Worm (Caenorhabditis elegans) whole organism, L1 larva: ENCODE measurements around the gene F08F1.3.

Experiments used
- C04F5.9 ChIP-seq: sonication (generic microtip); optimal IDR thresholded peaks from 2 replicates; lab custom pipeline; 2016; ENCODE audit warnings: missing genetic modification characterization, missing compliant biosample characterization
- C16A3.4 ChIP-seq: fragments of 150-350 bp; optimal IDR thresholded peaks from 2 replicates; lab custom pipeline; 2014; ENCODE audit warnings: missing biosample characterization, missing genetic modification characterization
- F16B12.6 ChIP-seq: fragments of 150-350 bp; optimal IDR thresholded peaks from 2 replicates; lab custom pipeline; 2014; ENCODE audit warnings: missing biosample characterization, missing genetic modification characterization
- Y116A8C.19 ChIP-seq: sonication (generic microtip); optimal IDR thresholded peaks from 2 replicates; lab custom pipeline; 2016; ENCODE audit warnings: missing compliant biosample characterization, missing genetic modification characterization, borderline replicate concordance
- aha-1 ChIP-seq: fragments of 150-350 bp; optimal IDR thresholded peaks from 2 replicates; lab custom pipeline; 2014; ENCODE audit warnings: missing biosample characterization, missing genetic modification characterization
- alr-1 ChIP-seq: fragments of 200-800 bp; sonication (Bioruptor generic); optimal IDR thresholded peaks from 2 replicates; lab custom pipeline; 2018; ENCODE audit warnings: borderline replicate concordance, mild to moderate bottlenecking, missing genetic modification characterization, missing compliant biosample characterization
- aly-2 ChIP-seq: fragments of 150-350 bp; optimal IDR thresholded peaks from 2 replicates; lab custom pipeline; 2014; ENCODE audit warnings: missing biosample characterization, missing genetic modification characterization
- ama-1 ChIP-seq: fragments of 150-350 bp; optimal IDR thresholded peaks from 2 replicates; lab custom pipeline; 2014
- ceh-82 ChIP-seq, 3 experiments: fragments of 150-350 bp in 1 of 3; sonication (generic microtip) in 2 of 3; optimal IDR thresholded peaks; 2 replicates each; lab custom pipeline; 2014 to 2017; ENCODE audit warnings: missing biosample characterization in 3 of 3, missing genetic modification characterization in 3 of 3
- dsc-1 ChIP-seq: sonication (generic microtip); optimal IDR thresholded peaks from 2 replicates; lab custom pipeline; 2016; ENCODE audit warnings: mild to moderate bottlenecking, missing genetic modification characterization, missing compliant biosample characterization
- egl-27 ChIP-seq, 2 experiments: fragments of 150-350 bp in 1 of 2; sonication (generic microtip); optimal IDR thresholded peaks; 3 replicates each; lab custom pipeline; 2017 to 2018; ENCODE audit warnings: missing biosample characterization in 2 of 2, missing genetic modification characterization in 2 of 2, missing genetic modification reagents in 2 of 2
- elt-2 ChIP-seq: sonication (generic microtip); optimal IDR thresholded peaks from 2 replicates; lab custom pipeline; 2016; ENCODE audit warnings: missing genetic modification characterization, mild to moderate bottlenecking, inconsistent platforms, missing compliant biosample characterization, missing genetic modification reagents
- fkh-10 ChIP-seq: sonication (generic microtip); optimal IDR thresholded peaks from 2 replicates; lab custom pipeline; 2017; ENCODE audit warnings: missing biosample characterization, missing genetic modification reagents, missing genetic modification characterization
- fkh-4 ChIP-seq: sonication (generic microtip); optimal IDR thresholded peaks from 2 replicates; lab custom pipeline; 2016; ENCODE audit warnings: missing compliant biosample characterization, missing genetic modification characterization, borderline replicate concordance
- hlh-17 ChIP-seq: fragments of 200-800 bp; sonication (Bioruptor generic); optimal IDR thresholded peaks from 2 replicates; lab custom pipeline; 2018; ENCODE audit warnings: missing genetic modification characterization, mild to moderate bottlenecking, missing compliant biosample characterization, moderate library complexity, borderline replicate concordance
- hlh-4 ChIP-seq: sonication (generic microtip); optimal IDR thresholded peaks from 2 replicates; lab custom pipeline; 2016; ENCODE audit warnings: mild to moderate bottlenecking, missing genetic modification characterization, missing compliant biosample characterization
- hpl-2 ChIP-seq: fragments of 150-350 bp; optimal IDR thresholded peaks from 2 replicates; lab custom pipeline; 2014; ENCODE audit warnings: missing biosample characterization, missing genetic modification reagents, missing genetic modification characterization
- isw-1 ChIP-seq: fragments of 200-800 bp; sonication (Bioruptor generic); IDR thresholded peaks from 2 replicates; pipeline ENCODE4 v1.3.6; 2022; ENCODE audit warnings: missing genetic modification characterization, missing compliant biosample characterization
- jun-1 ChIP-seq: fragments of 150-350 bp; optimal IDR thresholded peaks from 2 replicates; lab custom pipeline; 2014; ENCODE audit warnings: missing biosample characterization, missing genetic modification reagents, missing genetic modification characterization
- lin-13 ChIP-seq: fragments of 150-350 bp; optimal IDR thresholded peaks from 2 replicates; lab custom pipeline; 2014; ENCODE audit warnings: missing biosample characterization, missing genetic modification reagents, missing genetic modification characterization
- lin-14 ChIP-seq: fragments of 200-800 bp; sonication (Bioruptor generic); optimal IDR thresholded peaks from 2 replicates; lab custom pipeline; 2018; ENCODE audit warnings: mild to moderate bottlenecking, missing genetic modification characterization, moderate library complexity, missing compliant biosample characterization
- lir-3 ChIP-seq: sonication (generic microtip); optimal IDR thresholded peaks from 2 replicates; lab custom pipeline; 2016; ENCODE audit warnings: mild to moderate bottlenecking, missing genetic modification characterization, moderate library complexity, missing compliant biosample characterization; ENCODE audit not compliant: poor library complexity
- mab-9 ChIP-seq: fragments of 200-800 bp; sonication (Bioruptor generic); IDR thresholded peaks from 2 replicates; pipeline ENCODE4 v1.3.6; 2022; ENCODE audit warnings: missing genetic modification reagents, missing genetic modification characterization, missing compliant biosample characterization
- mdl-1 ChIP-seq, 2 experiments: fragments of 150-350 bp; optimal IDR thresholded peaks; 2 replicates each; lab custom pipeline; 2014 to 2017; ENCODE audit warnings: missing biosample characterization in 2 of 2, missing genetic modification characterization in 2 of 2, inconsistent platforms in 1 of 2
- nhr-11 ChIP-seq: fragments of 150-350 bp; optimal IDR thresholded peaks from 2 replicates; lab custom pipeline; 2014; ENCODE audit warnings: missing biosample characterization, missing genetic modification characterization
- nhr-19 ChIP-seq: fragments of 200-800 bp; sonication (Bioruptor generic); conservative IDR thresholded peaks from 2 replicates; pipeline ENCODE4 v1.3.6; 2022; ENCODE audit warnings: missing genetic modification characterization, missing compliant biosample characterization
- nhr-28 ChIP-seq: fragments of 150-350 bp; optimal IDR thresholded peaks from 2 replicates; lab custom pipeline; 2014; ENCODE audit warnings: missing biosample characterization, missing genetic modification characterization
- nhr-47 ChIP-seq: sonication (generic microtip); optimal IDR thresholded peaks from 2 replicates; lab custom pipeline; 2016; ENCODE audit warnings: mild to moderate bottlenecking, missing genetic modification characterization, moderate library complexity, missing compliant biosample characterization
- nhr-71 ChIP-seq: sonication (generic microtip); optimal IDR thresholded peaks from 2 replicates; lab custom pipeline; 2016; ENCODE audit warnings: mild to moderate bottlenecking, missing genetic modification characterization, moderate library complexity, missing compliant biosample characterization
- nhr-84 ChIP-seq: sonication (generic microtip); optimal IDR thresholded peaks from 2 replicates; lab custom pipeline; 2017; ENCODE audit warnings: missing biosample characterization, missing genetic modification characterization
- nhr-85 ChIP-seq: sonication (generic microtip); peaks from one replicate; lab custom pipeline; 2016; ENCODE audit warnings: missing genetic modification characterization, inconsistent platforms, missing compliant biosample characterization
- nhr-90 ChIP-seq: sonication (generic microtip); optimal IDR thresholded peaks from 2 replicates; lab custom pipeline; 2016; ENCODE audit warnings: mild to moderate bottlenecking, missing genetic modification characterization, missing compliant biosample characterization; ENCODE audit not compliant: poor library complexity
- pag-3 ChIP-seq: sonication (generic microtip); optimal IDR thresholded peaks from 2 replicates; lab custom pipeline; 2017; ENCODE audit warnings: missing genetic modification characterization, mild to moderate bottlenecking, missing compliant biosample characterization, antibody characterized with exemption, borderline replicate concordance; ENCODE audit not compliant: insufficient read depth
- pax-3 ChIP-seq: fragments of 200-800 bp; sonication (Bioruptor generic); optimal IDR thresholded peaks from 2 replicates; lab custom pipeline; 2018; ENCODE audit warnings: mild to moderate bottlenecking, missing genetic modification characterization, moderate library complexity, missing compliant biosample characterization
- pqm-1 ChIP-seq: sonication (generic microtip); optimal IDR thresholded peaks from 3 replicates; lab custom pipeline; 2017; ENCODE audit warnings: missing biosample characterization, missing genetic modification characterization
- rnt-1 ChIP-seq: sonication (generic microtip); optimal IDR thresholded peaks from 2 replicates; lab custom pipeline; 2016; ENCODE audit warnings: mild to moderate bottlenecking, missing genetic modification characterization, moderate library complexity, missing compliant biosample characterization
- snu-23 ChIP-seq: sonication (generic microtip); optimal IDR thresholded peaks from 2 replicates; lab custom pipeline; 2016; ENCODE audit warnings: missing genetic modification characterization, missing compliant biosample characterization
- sox-4 ChIP-seq: sonication (generic microtip); optimal IDR thresholded peaks from 2 replicates; lab custom pipeline; 2016; ENCODE audit warnings: missing genetic modification characterization, missing compliant biosample characterization
- sptf-1 ChIP-seq: fragments of 150-350 bp; optimal IDR thresholded peaks from 2 replicates; lab custom pipeline; 2014; ENCODE audit warnings: missing biosample characterization, missing genetic modification characterization
- swsn-7 ChIP-seq: sonication (generic microtip); optimal IDR thresholded peaks from 2 replicates; lab custom pipeline; 2016; ENCODE audit warnings: missing genetic modification characterization, missing compliant biosample characterization
- tbx-2 ChIP-seq: sonication (generic microtip); optimal IDR thresholded peaks from 2 replicates; lab custom pipeline; 2016; ENCODE audit warnings: missing genetic modification characterization, missing compliant biosample characterization
- tlp-1 ChIP-seq: fragments of 150-350 bp; optimal IDR thresholded peaks from 2 replicates; lab custom pipeline; 2014; ENCODE audit warnings: missing biosample characterization, missing genetic modification characterization
- unc-130 ChIP-seq: fragments of 150-350 bp; optimal IDR thresholded peaks from 2 replicates; lab custom pipeline; 2017; ENCODE audit warnings: missing biosample characterization, missing genetic modification characterization, inconsistent platforms
- unc-86 ChIP-seq: sonication (generic microtip); optimal IDR thresholded peaks from 2 replicates; lab custom pipeline; 2016; ENCODE audit warnings: missing genetic modification characterization, missing compliant biosample characterization
- zip-4 ChIP-seq: fragments of 200-800 bp; sonication (Bioruptor generic); optimal IDR thresholded peaks from 2 replicates; lab custom pipeline; 2018; ENCODE audit warnings: mild to moderate bottlenecking, missing genetic modification characterization, moderate library complexity, missing compliant biosample characterization
- ztf-11 ChIP-seq, 2 experiments: sonication (generic microtip); optimal IDR thresholded peaks; 2 replicates each; lab custom pipeline; 2016 to 2017; ENCODE audit warnings: missing genetic modification characterization in 2 of 2, missing biosample characterization in 1 of 2, missing compliant biosample characterization in 1 of 2
- ztf-4 ChIP-seq: fragments of 150-350 bp; optimal IDR thresholded peaks from 2 replicates; lab custom pipeline; 2014; ENCODE audit warnings: missing biosample characterization, missing genetic modification characterization

The F08F1.3 gene

ce11 chrX:8476308-8476707 lies 47.7 kb downstream of the F08F1.3 start:
- TF ChIP-seq pag-3 (tag; lab: Kevin White, UChicago) (no peak), aly-2 (tag; lab: Kevin White, UChicago) (no peak), dsc-1 (tag; lab: Kevin White, UChicago) (peak; percentile 5), unc-86 (tag; lab: Kevin White, UChicago) (peak; percentile 20), nhr-19 (GFP tag; lab: Robert Waterston, UW) (0 out of 2 replicates have a peak, but pooled peaks have one; percentile 6), nhr-47 (tag; lab: Kevin White, UChicago) (peak; percentile 17), tbx-2 (tag; lab: Kevin White, UChicago) (peak; percentile 57), ceh-82 (tag; optimal IDR thresholded peaks at IDR 0.05; lab: Kevin White, UChicago) (peak in 1 of 3 experiments; percentile 4), nhr-85 (tag; lab: Kevin White, UChicago) (peak; percentile 52), fkh-10 (GFP tag; lab: Kevin White, UChicago) (peak; percentile 88), snu-23 (GFP tag; lab: Kevin White, UChicago) (peak; percentile 3), nhr-71 (peak; percentile 60), F16B12.6 (tag; lab: Kevin White, UChicago) (no peak), lin-14 (GFP tag; lab: Kevin White, UChicago) (peak; percentile 83), rnt-1 (tag; lab: Kevin White, UChicago) (peak; percentile 8), swsn-7 (tag; lab: Kevin White, UChicago) (peak; percentile 26)

- peak; percentile 49 for TF ChIP-seq unc-130 (tag; lab: Kevin White, UChicago)
- no peak for TF ChIP-seq aly-2 (tag; lab: Kevin White, UChicago)
- TF ChIP-seq nhr-19 (GFP tag; lab: Robert Waterston, UW) = peak; percentile 81
- no peak for TF ChIP-seq tlp-1 (tag; lab: Kevin White, UChicago)
- TF ChIP-seq aha-1 (tag; lab: Kevin White, UChicago) = no peak
- TF ChIP-seq C04F5.9 (tag; lab: Kevin White, UChicago) = peak; percentile 22
- TF ChIP-seq lir-3 = peak; percentile 46
- TF ChIP-seq nhr-90 (tag; lab: Kevin White, UChicago) = peak; percentile 87
- no peak for TF ChIP-seq pqm-1 (tag; lab: Kevin White, UChicago)
- TF ChIP-seq hpl-2 (GFP tag; lab: Kevin White, UChicago) = no peak
- no peak for TF ChIP-seq alr-1 (tag; lab: Kevin White, UChicago)
- peak; percentile 62 for TF ChIP-seq jun-1
- TF ChIP-seq ama-1 (lab: Kevin White, UChicago) = no peak
- TF ChIP-seq dsc-1 (tag; lab: Kevin White, UChicago) = no peak
- TF ChIP-seq nhr-84 = no peak
- no peak for TF ChIP-seq isw-1 (GFP tag; lab: Robert Waterston, UW)
- TF ChIP-seq hlh-17 = no peak
- peak in 2 of 3 experiments; percentile 53 to 67 for TF ChIP-seq ceh-82 (tag; optimal IDR thresholded peaks at IDR 0.05; lab: Kevin White, UChicago)
- TF ChIP-seq C16A3.4 (tag; lab: Kevin White, UChicago) = peak; percentile 49
- no peak for TF ChIP-seq rnt-1 (tag; lab: Kevin White, UChicago)
- no peak for TF ChIP-seq fkh-4 (tag; lab: Kevin White, UChicago)
- TF ChIP-seq pax-3 (tag; lab: Kevin White, UChicago) = no peak
- peak; percentile 21 for TF ChIP-seq nhr-11 (tag; lab: Kevin White, UChicago)
- TF ChIP-seq sox-4 (tag; lab: Kevin White, UChicago) = no peak
- TF ChIP-seq sptf-1 (tag; lab: Kevin White, UChicago) = no peak
- TF ChIP-seq elt-2 (tag; lab: Kevin White, UChicago) = peak; percentile 26
- no peak for TF ChIP-seq mab-9 (GFP tag; lab: Robert Waterston, UW)
- peak; percentile 1 to 81 for TF ChIP-seq mdl-1 (tag; optimal IDR thresholded peaks at IDR 0.05; lab: Kevin White, UChicago)
- TF ChIP-seq ztf-11 (tag; optimal IDR thresholded peaks at IDR 0.05; lab: Kevin White, UChicago) = no peak
- no peak for TF ChIP-seq Y116A8C.19 (tag; lab: Kevin White, UChicago)
- peak; percentile 76 to 77 for TF ChIP-seq egl-27 (tag; optimal IDR thresholded peaks at IDR 0.05; lab: Kevin White, UChicago)
- no peak for TF ChIP-seq nhr-28
- no peak for TF ChIP-seq fkh-10 (GFP tag; lab: Kevin White, UChicago)
- TF ChIP-seq lin-13 = peak; percentile 58
- TF ChIP-seq hlh-4 (tag; lab: Kevin White, UChicago) = no peak
- TF ChIP-seq zip-4 (GFP tag; lab: Kevin White, UChicago) = no peak
- peak; percentile 78 for TF ChIP-seq ztf-4 (tag; lab: Kevin White, UChicago)
- peak; percentile 74 for TF ChIP-seq nhr-47 (tag; lab: Kevin White, UChicago)
- peak; percentile 91 for TF ChIP-seq snu-23 (GFP tag; lab: Kevin White, UChicago)
These were observed 48.6 kb downstream of the F08F1.3 start for ce11 chrX:8477048-8477806.
